Fruit fly (Drosophila melanogaster): Measurements from ENCODE around the gene Vti1a.

The Vti1a gene

dm6 chr3L:692699-693098 lies at the start of gene Vti1a:
TSS of gene Vti1a (minus strand) at chr3L:692919.
- TF ChIP-seq Sox14 (GFP tag; optimal IDR thresholded peaks at IDR 0.05): peak; percentile 45
- no peak for TF ChIP-seq esn (GFP tag; optimal IDR thresholded peaks at IDR 0.05)
- peak; percentile 74 for TF ChIP-seq fkh (GFP tag; optimal IDR thresholded peaks at IDR 0.05)
- no peak for TF ChIP-seq svp (GFP tag)

DNA sequence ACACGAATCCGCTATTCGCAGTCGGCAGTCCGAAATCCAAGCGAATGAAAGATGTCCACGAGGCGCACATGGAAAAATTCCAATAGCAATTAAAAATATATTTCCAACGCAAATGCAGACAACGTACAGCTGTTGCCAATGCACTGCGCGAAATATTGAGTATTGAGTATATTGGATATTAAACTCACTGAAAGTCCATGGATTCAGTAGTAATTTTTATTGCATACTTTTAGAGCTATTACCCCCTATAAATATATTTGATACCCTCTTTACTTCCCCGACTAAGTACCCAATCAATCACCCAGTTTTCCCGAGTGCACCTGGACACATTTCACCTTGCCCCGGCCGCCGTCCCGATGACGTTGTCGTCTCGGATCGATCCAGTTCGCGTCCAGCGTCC lies 49.0 kb upstream of the Vti1a start:
- TF ChIP-seq CG31627 (GFP tag; optimal IDR thresholded peaks at IDR 0.05) (no peak), CG34406 (GFP tag; optimal IDR thresholded peaks at IDR 0.05) (peak; percentile 2), Eip93F (GFP tag; optimal IDR thresholded peaks at IDR 0.05) (no peak), Lpt (GFP tag; optimal IDR thresholded peaks at IDR 0.05) (peak; percentile 86), Smox (GFP tag; optimal IDR thresholded peaks at IDR 0.05) (no peak), achi (GFP tag; optimal IDR thresholded peaks at IDR 0.05) (peak; percentile 73), dac (GFP tag; optimal IDR thresholded peaks at IDR 0.05) (peak; percentile 88), Blimp-1 (GFP tag; optimal IDR thresholded peaks at IDR 0.05) (no peak), net (GFP tag; optimal IDR thresholded peaks at IDR 0.05) (peak; percentile 32), CG7368 (GFP tag; optimal IDR thresholded peaks at IDR 0.05) (peak; percentile 17), Hr38 (GFP tag; optimal IDR thresholded peaks at IDR 0.05) (no peak), CG6854 (GFP tag; optimal IDR thresholded peaks at IDR 0.05) (no peak), spab (GFP tag; optimal IDR thresholded peaks at IDR 0.05) (peak; percentile 7), CG11902 (GFP tag; optimal IDR thresholded peaks at IDR 0.05) (no peak), CG3032 (tag; optimal IDR thresholded peaks at IDR 0.05) (peak; percentile 18), CG6276 (GFP tag; optimal IDR thresholded peaks at IDR 0.05) (peak; percentile 74), vri (GFP tag; optimal IDR thresholded peaks at IDR 0.05) (no peak), pdm3 (GFP tag; optimal IDR thresholded peaks at IDR 0.05) (peak; percentile 49), fkh (GFP tag; optimal IDR thresholded peaks at IDR 0.05) (no peak), CG3919 (GFP tag; optimal IDR thresholded peaks at IDR 0.05) (peak; percentile 75), topi (GFP tag; optimal IDR thresholded peaks at IDR 0.05) (peak; percentile 18), CG8319 (GFP tag; optimal IDR thresholded peaks at IDR 0.05) (no peak), Gug (GFP tag; IDR thresholded peaks at IDR 0.05) (peak; percentile 68), Sox15 (GFP tag; optimal IDR thresholded peaks at IDR 0.05) (no peak), lz (GFP tag; optimal IDR thresholded peaks at IDR 0.05) (peak; percentile 13), Eip75B (GFP tag; optimal IDR thresholded peaks at IDR 0.05) (peak; percentile 56), CG11294 (GFP tag; IDR thresholded peaks at IDR 0.05) (peak; percentile 65; the same call in 1 of the 2 replicates), dsx (GFP tag; optimal IDR thresholded peaks at IDR 0.05; ENCODE audit: poor library complexity, severe bottlenecking) (no peak), esn (GFP tag; optimal IDR thresholded peaks at IDR 0.05) (no peak), cyc (GFP tag; optimal IDR thresholded peaks at IDR 0.05) (no peak), CG1621 (tag; optimal IDR thresholded peaks at IDR 0.05) (peak; percentile 3), OdsH (GFP tag; optimal IDR thresholded peaks at IDR 0.05) (peak; percentile 60), CG8632 (GFP tag; optimal IDR thresholded peaks at IDR 0.05) (peak; percentile 11), Eip78C (GFP tag) (peak; percentile 87), ss (GFP tag; optimal IDR thresholded peaks at IDR 0.05) (no peak), CG10669 (GFP tag; optimal IDR thresholded peaks at IDR 0.05) (peak; percentile 19), Hr4 (GFP tag; optimal IDR thresholded peaks at IDR 0.05) (peak; percentile 94), acj6 (GFP tag; optimal IDR thresholded peaks at IDR 0.05) (peak; percentile 16), Hr39 (GFP tag; optimal IDR thresholded peaks at IDR 0.05) (no peak), eg (GFP tag; IDR thresholded peaks at IDR 0.05) (peak; percentile 91), Sox14 (GFP tag; optimal IDR thresholded peaks at IDR 0.05) (peak; percentile 52), CG6808 (GFP tag; optimal IDR thresholded peaks at IDR 0.05) (no peak), CG15336 (GFP tag; IDR thresholded peaks at IDR 0.05) (peak; percentile 87), salr (GFP tag; optimal IDR thresholded peaks at IDR 0.05) (peak in 1 of 2 experiments; percentile 63), CG11762 (GFP tag; optimal IDR thresholded peaks at IDR 0.05; ENCODE audit: insufficient read depth) (peak; percentile 41), Sox102F (GFP tag; optimal IDR thresholded peaks at IDR 0.05) (no peak), Ets96B (tag; optimal IDR thresholded peaks at IDR 0.05) (peak; percentile 33), svp (GFP tag) (peak; percentile 59), CG10631 (GFP tag; optimal IDR thresholded peaks at IDR 0.05) (peak; percentile 51), Ets21C (GFP tag; optimal IDR thresholded peaks at IDR 0.05) (no peak)

Measured in whole organism, prepupa.